Worm (Caenorhabditis elegans) whole organism, mixed stage, embryonic: ENCODE results near the gene col-88.

ENCODE experiments used
- M03D4.4 ChIP-seq: sonication (generic microtip); optimal IDR thresholded peaks from 2 replicates; lab custom pipeline; 2017; ENCODE audit warnings: mild to moderate bottlenecking, missing genetic modification characterization, missing compliant biosample characterization
- bed-3 ChIP-seq: fragments of 200-800 bp; sonication (Bioruptor generic); optimal IDR thresholded peaks from 3 replicates; lab custom pipeline; 2018; ENCODE audit warnings: mild to moderate bottlenecking, missing genetic modification characterization, moderate library complexity, missing compliant biosample characterization
- blmp-1 ChIP-seq: fragments of 150-350 bp; optimal IDR thresholded peaks from 2 replicates; lab custom pipeline; 2014; ENCODE audit warnings: missing biosample characterization, missing genetic modification characterization
- ceh-39 ChIP-seq: fragments of 150-350 bp; optimal IDR thresholded peaks from 2 replicates; lab custom pipeline; 2014; ENCODE audit warnings: missing biosample characterization, missing genetic modification characterization
- ceh-43 ChIP-seq: fragments of 200-800 bp; sonication (Bioruptor generic); optimal IDR thresholded peaks from 2 replicates; lab custom pipeline; 2018; ENCODE audit warnings: mild to moderate bottlenecking, missing genetic modification characterization, moderate library complexity, missing compliant biosample characterization
- ces-1 ChIP-seq: fragments of 150-350 bp; optimal IDR thresholded peaks from 2 replicates; lab custom pipeline; 2014; ENCODE audit warnings: missing biosample characterization, missing genetic modification reagents, missing genetic modification characterization
- cnd-1 ChIP-seq: fragments of 200-800 bp; sonication (Bioruptor generic); optimal IDR thresholded peaks from 2 replicates; lab custom pipeline; 2018; ENCODE audit warnings: mild to moderate bottlenecking, missing genetic modification characterization, missing compliant biosample characterization
- drap-1 ChIP-seq: fragments of 200-800 bp; sonication (Bioruptor generic); optimal IDR thresholded peaks from 3 replicates; lab custom pipeline; 2018; ENCODE audit warnings: mild to moderate bottlenecking, missing genetic modification characterization, missing compliant biosample characterization
- elt-1 ChIP-seq: sonication (generic microtip); optimal IDR thresholded peaks from 2 replicates; lab custom pipeline; 2017; ENCODE audit warnings: missing genetic modification characterization, mild to moderate bottlenecking, missing compliant biosample characterization, antibody characterized with exemption, moderate library complexity, borderline replicate concordance; ENCODE audit not compliant: insufficient read depth
- elt-3 ChIP-seq: fragments of 150-350 bp; optimal IDR thresholded peaks from 2 replicates; lab custom pipeline; 2014; ENCODE audit warnings: missing biosample characterization, missing genetic modification characterization
- flh-1 ChIP-seq: fragments of 200-800 bp; sonication (Bioruptor generic); optimal IDR thresholded peaks from 2 replicates; lab custom pipeline; 2018; ENCODE audit warnings: mild to moderate bottlenecking, missing genetic modification characterization, moderate library complexity, missing compliant biosample characterization
- ham-2 ChIP-seq: fragments of 200-800 bp; sonication (Bioruptor generic); optimal IDR thresholded peaks from 2 replicates; lab custom pipeline; 2018; ENCODE audit warnings: mild to moderate bottlenecking, missing genetic modification characterization, missing compliant biosample characterization
- hlh-1 ChIP-seq: fragments of 150-350 bp; optimal IDR thresholded peaks from 2 replicates; lab custom pipeline; 2014; ENCODE audit warnings: missing biosample characterization, missing genetic modification reagents, missing genetic modification characterization
- lin-13 ChIP-seq: fragments of 150-350 bp; optimal IDR thresholded peaks from 2 replicates; lab custom pipeline; 2014; ENCODE audit warnings: missing biosample characterization, missing genetic modification characterization
- lin-32 ChIP-seq: fragments of 200-800 bp; sonication (Bioruptor generic); optimal IDR thresholded peaks from 2 replicates; lab custom pipeline; 2018; ENCODE audit warnings: mild to moderate bottlenecking, missing genetic modification characterization, missing compliant biosample characterization
- lsy-2 ChIP-seq: fragments of 150-350 bp; optimal IDR thresholded peaks from 2 replicates; lab custom pipeline; 2014; ENCODE audit warnings: missing biosample characterization, missing genetic modification characterization
- mab-5 ChIP-seq: fragments of 150-350 bp; optimal IDR thresholded peaks from 2 replicates; lab custom pipeline; 2014; ENCODE audit warnings: missing biosample characterization, missing genetic modification characterization
- mep-1 ChIP-seq: fragments of 150-350 bp; optimal IDR thresholded peaks from 2 replicates; lab custom pipeline; 2017; ENCODE audit warnings: missing biosample characterization, missing genetic modification reagents, missing genetic modification characterization, inconsistent platforms
- nhr-12 ChIP-seq: fragments of 150-350 bp; optimal IDR thresholded peaks from 2 replicates; lab custom pipeline; 2014; ENCODE audit warnings: missing biosample characterization, missing genetic modification characterization
- nhr-2 ChIP-seq: fragments of 150-350 bp; optimal IDR thresholded peaks from 2 replicates; lab custom pipeline; 2014; ENCODE audit warnings: missing biosample characterization, missing genetic modification characterization
- nhr-28 ChIP-seq: fragments of 150-350 bp; optimal IDR thresholded peaks from 2 replicates; lab custom pipeline; 2014; ENCODE audit warnings: missing biosample characterization, missing genetic modification characterization
- pha-4 ChIP-seq: fragments of 150-350 bp; optimal IDR thresholded peaks from 2 replicates; lab custom pipeline; 2018; ENCODE audit warnings: missing biosample characterization, missing genetic modification reagents, missing genetic modification characterization
- sem-2 ChIP-seq: fragments of 200-800 bp; sonication (Bioruptor generic); optimal IDR thresholded peaks from 2 replicates; lab custom pipeline; 2018; ENCODE audit warnings: mild to moderate bottlenecking, missing genetic modification characterization, missing compliant biosample characterization
- snpc-4 ChIP-seq: fragments of 150-350 bp; optimal IDR thresholded peaks from 2 replicates; lab custom pipeline; 2014; ENCODE audit warnings: missing biosample characterization, missing genetic modification characterization
- tbx-8 ChIP-seq: fragments of 200-800 bp; sonication (Bioruptor generic); optimal IDR thresholded peaks from 2 replicates; lab custom pipeline; 2018; ENCODE audit warnings: mild to moderate bottlenecking, missing genetic modification characterization, moderate library complexity, missing compliant biosample characterization
- unc-120 ChIP-seq: sonication (generic microtip); optimal IDR thresholded peaks from 2 replicates; lab custom pipeline; 2017; ENCODE audit warnings: missing genetic modification characterization, missing compliant biosample characterization; ENCODE audit not compliant: poor library complexity, severe bottlenecking
- unc-39 ChIP-seq: fragments of 150-350 bp; optimal IDR thresholded peaks from 2 replicates; lab custom pipeline; 2014; ENCODE audit warnings: missing biosample characterization, missing genetic modification characterization
- zip-8 ChIP-seq: fragments of 150-350 bp; optimal IDR thresholded peaks from 2 replicates; lab custom pipeline; 2014; ENCODE audit warnings: missing biosample characterization, missing genetic modification characterization

The col-88 gene

ce11 chrIII:28841-29240 lies 12.0 kb upstream of the col-88 start:
- TF ChIP-seq sem-2 (GFP tag; lab: Kevin White, UChicago) = no peak

- no peak for TF ChIP-seq bed-3 (GFP tag; lab: Kevin White, UChicago)
- TF ChIP-seq sem-2 (GFP tag; lab: Kevin White, UChicago) = no peak
- no peak for TF ChIP-seq tbx-8 (GFP tag; lab: Kevin White, UChicago)
- no peak for TF ChIP-seq ham-2 (GFP tag; lab: Kevin White, UChicago)
- TF ChIP-seq lin-13 = no peak
- TF ChIP-seq cnd-1 (tag; lab: Kevin White, UChicago) = no peak
- TF ChIP-seq blmp-1 (tag; lab: Kevin White, UChicago) = no peak
- TF ChIP-seq nhr-12 (tag; lab: Kevin White, UChicago) = no peak
- TF ChIP-seq ceh-39 (tag; lab: Kevin White, UChicago) = no peak
- no peak for TF ChIP-seq unc-39 (tag; lab: Kevin White, UChicago)
- TF ChIP-seq pha-4 (tag; lab: Kevin White, UChicago) = no peak
- TF ChIP-seq ceh-43 (GFP tag; lab: Kevin White, UChicago) = no peak
- TF ChIP-seq snpc-4 = no peak
- TF ChIP-seq mep-1 = no peak
- TF ChIP-seq hlh-1 = no peak
- TF ChIP-seq elt-1 (tag; lab: Kevin White, UChicago) = no peak
- no peak for TF ChIP-seq flh-1 (GFP tag; lab: Kevin White, UChicago)
- TF ChIP-seq zip-8 (tag; lab: Kevin White, UChicago) = no peak
These were observed 11.2 kb upstream of the col-88 start for ce11 chrIII:29626-30025.

- TF ChIP-seq nhr-2 (no peak), tbx-8 (GFP tag; lab: Kevin White, UChicago) (no peak), ceh-43 (GFP tag; lab: Kevin White, UChicago) (no peak)
These were observed 10.5 kb upstream of the col-88 start for ce11 chrIII:30399-30798.

- TF ChIP-seq elt-3 = no peak
- no peak for TF ChIP-seq drap-1
- no peak for TF ChIP-seq flh-1 (GFP tag; lab: Kevin White, UChicago)
- no peak for TF ChIP-seq ceh-39 (tag; lab: Kevin White, UChicago)
- no peak for TF ChIP-seq mep-1
- TF ChIP-seq, all 35 proteins: peak for 0
These were observed 9.3 kb upstream of the col-88 start for ce11 chrIII:31600-31999.

- TF ChIP-seq ceh-39 (tag; lab: Kevin White, UChicago) (no peak), flh-1 (GFP tag; lab: Kevin White, UChicago) (no peak), unc-39 (tag; lab: Kevin White, UChicago) (no peak), lin-32 (GFP tag; lab: Kevin White, UChicago) (no peak), bed-3 (GFP tag; lab: Kevin White, UChicago) (no peak), nhr-28 (tag; lab: Kevin White, UChicago) (no peak), ces-1 (GFP tag; lab: Kevin White, UChicago) (no peak), hlh-1 (no peak), ham-2 (GFP tag; lab: Kevin White, UChicago) (no peak), mab-5 (no peak), sem-2 (GFP tag; lab: Kevin White, UChicago) (no peak), M03D4.4 (tag; lab: Kevin White, UChicago) (no peak), blmp-1 (tag; lab: Kevin White, UChicago) (no peak), snpc-4 (no peak), zip-8 (tag; lab: Kevin White, UChicago) (no peak), drap-1 (no peak), nhr-2 (no peak), lsy-2 (tag; lab: Kevin White, UChicago) (no peak)
These were observed 7.6 kb upstream of the col-88 start for ce11 chrIII:33257-33656.

- TF ChIP-seq zip-8 (tag; lab: Kevin White, UChicago) (no peak), unc-120 (tag; lab: Kevin White, UChicago) (no peak), mep-1 (no peak), nhr-12 (tag; lab: Kevin White, UChicago) (no peak), ham-2 (GFP tag; lab: Kevin White, UChicago) (no peak), unc-39 (tag; lab: Kevin White, UChicago) (no peak), hlh-1 (no peak), ceh-39 (tag; lab: Kevin White, UChicago) (no peak), bed-3 (GFP tag; lab: Kevin White, UChicago) (no peak), elt-3 (no peak), cnd-1 (tag; lab: Kevin White, UChicago) (no peak)
These were observed 2.7 kb upstream of the col-88 start, which contains the start of gene clp-10 for ce11 chrIII:38117-38516. Gene clp-10 (minus strand): TSS chrIII:38217.
